Fruit fly (Drosophila melanogaster): ENCODE data around the gene Cdc7.

DNA sequence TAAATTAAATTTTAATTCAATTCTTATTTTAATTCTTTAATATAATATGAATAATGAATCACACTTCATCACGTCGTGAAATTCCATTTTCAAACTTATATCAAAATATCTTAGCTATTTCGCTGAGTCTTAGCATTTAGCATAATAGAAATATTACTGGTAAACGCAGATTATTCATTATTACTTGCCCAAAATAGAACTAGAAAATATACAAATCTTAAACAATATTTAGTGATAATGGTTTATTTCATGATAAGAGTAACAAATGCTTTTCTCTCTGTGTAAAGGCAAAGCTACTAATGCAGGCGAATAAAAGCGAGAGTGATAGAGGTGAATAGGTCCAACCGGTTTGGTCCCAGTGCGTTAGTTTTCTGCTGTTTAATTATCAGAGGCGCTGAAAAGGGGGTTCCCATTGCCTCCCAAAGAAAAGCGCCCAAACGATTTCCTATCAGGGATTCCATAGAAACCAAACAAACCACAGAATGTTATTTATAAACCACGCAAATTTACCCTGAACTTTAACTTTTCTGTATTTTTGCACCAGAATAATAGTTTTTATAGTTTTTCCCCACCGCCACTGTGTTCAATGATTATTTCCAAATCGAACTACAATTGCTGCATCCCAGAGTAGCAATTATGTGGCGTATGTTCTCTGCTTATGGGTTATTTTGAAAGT lies 8.7 kb downstream of the Cdc7 start:
- no peak for TF ChIP-seq tj (GFP tag; optimal IDR thresholded peaks at IDR 0.05)
- no peak for TF ChIP-seq CG12768 (GFP tag; optimal IDR thresholded peaks at IDR 0.05)
- TF ChIP-seq ovo (GFP tag; optimal IDR thresholded peaks at IDR 0.05): no peak
